Worm (Caenorhabditis elegans) whole organism, late embryonic: Measurements from ENCODE around the gene R05D3.9.

Experiments
- C08G9.2 ChIP-seq: sonication (generic microtip); optimal IDR thresholded peaks from 2 replicates; lab custom pipeline; 2016; ENCODE audit warnings: mild to moderate bottlenecking, missing genetic modification characterization, moderate library complexity, missing compliant biosample characterization
- F13H6.1 ChIP-seq: sonication (generic microtip); optimal IDR thresholded peaks from 2 replicates; lab custom pipeline; 2016; ENCODE audit warnings: missing genetic modification characterization, missing compliant biosample characterization
- K02D7.2 ChIP-seq: sonication (generic microtip); optimal IDR thresholded peaks from 2 replicates; lab custom pipeline; 2017; ENCODE audit warnings: mild to moderate bottlenecking, missing genetic modification characterization, missing compliant biosample characterization
- Y22D7AL.16 ChIP-seq: sonication (generic microtip); optimal IDR thresholded peaks from 2 replicates; lab custom pipeline; 2016; ENCODE audit warnings: missing genetic modification characterization, missing compliant biosample characterization
- ahr-1 ChIP-seq: sonication (generic microtip); optimal IDR thresholded peaks from 2 replicates; lab custom pipeline; 2016; ENCODE audit warnings: missing genetic modification characterization, missing compliant biosample characterization
- ceh-14 ChIP-seq: sonication (generic microtip); optimal IDR thresholded peaks from 2 replicates; lab custom pipeline; 2016; ENCODE audit warnings: missing genotype, missing genetic modification characterization, missing compliant biosample characterization
- ceh-18 ChIP-seq: sonication (generic microtip); optimal IDR thresholded peaks from 2 replicates; lab custom pipeline; 2016; ENCODE audit warnings: missing genetic modification characterization, missing compliant biosample characterization
- ceh-30 ChIP-seq: fragments of 150-350 bp; optimal IDR thresholded peaks from 2 replicates; lab custom pipeline; 2014; ENCODE audit warnings: missing biosample characterization, missing genetic modification characterization
- ceh-31 ChIP-seq: sonication (generic microtip); optimal IDR thresholded peaks from 2 replicates; lab custom pipeline; 2016; ENCODE audit warnings: missing genetic modification characterization, missing compliant biosample characterization
- ceh-45 ChIP-seq: fragments of 200-800 bp; sonication (Bioruptor generic); IDR thresholded peaks from 2 replicates; pipeline ENCODE4 v1.3.6; 2022; ENCODE audit warnings: missing genetic modification reagents, missing genetic modification characterization, missing compliant biosample characterization
- ceh-48 ChIP-seq: sonication (generic microtip); optimal IDR thresholded peaks from 2 replicates; lab custom pipeline; 2016; ENCODE audit warnings: missing genetic modification characterization, inconsistent platforms, missing compliant biosample characterization
- ceh-9 ChIP-seq: sonication (generic microtip); optimal IDR thresholded peaks from 2 replicates; lab custom pipeline; 2016; ENCODE audit warnings: mild to moderate bottlenecking, missing genetic modification characterization, inconsistent platforms, missing compliant biosample characterization
- che-1 ChIP-seq: sonication (generic microtip); optimal IDR thresholded peaks from 2 replicates; lab custom pipeline; 2016; ENCODE audit warnings: mild to moderate bottlenecking, missing genetic modification characterization, missing compliant biosample characterization
- elt-2 ChIP-seq: sonication (generic microtip); optimal IDR thresholded peaks from 2 replicates; lab custom pipeline; 2016; ENCODE audit warnings: missing genetic modification reagents, missing genetic modification characterization, missing compliant biosample characterization
- elt-4 ChIP-seq: sonication (generic microtip); optimal IDR thresholded peaks from 2 replicates; lab custom pipeline; 2016; ENCODE audit warnings: missing genetic modification characterization, missing compliant biosample characterization
- ets-4 ChIP-seq: sonication (generic microtip); optimal IDR thresholded peaks from 2 replicates; lab custom pipeline; 2016; ENCODE audit warnings: missing genetic modification characterization, missing compliant biosample characterization
- fax-1 ChIP-seq: sonication (generic microtip); optimal IDR thresholded peaks from 2 replicates; lab custom pipeline; 2016; ENCODE audit warnings: missing genotype, missing genetic modification characterization, missing compliant biosample characterization
- fkh-6 ChIP-seq: sonication (generic microtip); optimal IDR thresholded peaks from 2 replicates; lab custom pipeline; 2016; ENCODE audit warnings: missing genetic modification characterization, missing compliant biosample characterization
- hlh-13 ChIP-seq: fragments of 200-800 bp; sonication (Bioruptor generic); optimal IDR thresholded peaks from 2 replicates; lab custom pipeline; 2018; ENCODE audit warnings: mild to moderate bottlenecking, missing genetic modification characterization, missing compliant biosample characterization
- hlh-30 ChIP-seq: sonication (generic microtip); optimal IDR thresholded peaks from 2 replicates; lab custom pipeline; 2017; ENCODE audit warnings: antibody characterized with exemption, missing genetic modification characterization, missing compliant biosample characterization; ENCODE audit not compliant: insufficient read depth
- hlh-6 ChIP-seq: sonication (generic microtip); optimal IDR thresholded peaks from 2 replicates; lab custom pipeline; 2016; ENCODE audit warnings: missing genotype, missing genetic modification characterization, missing compliant biosample characterization
- hlh-8 ChIP-seq: sonication (generic microtip); optimal IDR thresholded peaks from 2 replicates; lab custom pipeline; 2016; ENCODE audit warnings: missing genotype, missing genetic modification characterization, missing compliant biosample characterization
- lin-11 ChIP-seq: fragments of 200-800 bp; sonication (Bioruptor generic); optimal IDR thresholded peaks from 2 replicates; lab custom pipeline; 2018; ENCODE audit warnings: mild to moderate bottlenecking, missing genetic modification characterization, missing compliant biosample characterization
- madf-2 ChIP-seq: sonication (generic microtip); optimal IDR thresholded peaks from 2 replicates; lab custom pipeline; 2017; ENCODE audit warnings: missing genetic modification characterization, missing compliant biosample characterization
- mec-3 ChIP-seq: sonication (generic microtip); optimal IDR thresholded peaks from 2 replicates; lab custom pipeline; 2016; ENCODE audit warnings: borderline replicate concordance, missing genetic modification characterization, missing compliant biosample characterization
- nfya-1 ChIP-seq: sonication (generic microtip); optimal IDR thresholded peaks from 2 replicates; lab custom pipeline; 2017; ENCODE audit warnings: missing genetic modification characterization, mild to moderate bottlenecking, missing compliant biosample characterization, antibody characterized with exemption, moderate library complexity
- nhr-11 ChIP-seq: fragments of 150-350 bp; optimal IDR thresholded peaks from 2 replicates; lab custom pipeline; 2014; ENCODE audit warnings: missing biosample characterization, missing genetic modification characterization
- npax-4 ChIP-seq: sonication (generic microtip); optimal IDR thresholded peaks from 2 replicates; lab custom pipeline; 2016; ENCODE audit warnings: missing genetic modification characterization, missing compliant biosample characterization
- pax-1 ChIP-seq: fragments of 150-350 bp; optimal IDR thresholded peaks from 2 replicates; lab custom pipeline; 2014; ENCODE audit warnings: missing biosample characterization, missing genetic modification characterization
- pha-2 ChIP-seq: sonication (generic microtip); optimal IDR thresholded peaks from 2 replicates; lab custom pipeline; 2017; ENCODE audit warnings: mild to moderate bottlenecking, missing genetic modification characterization, missing compliant biosample characterization
- pha-4 ChIP-seq: fragments of 150-350 bp; optimal IDR thresholded peaks from 2 replicates; lab custom pipeline; 2018; ENCODE audit warnings: missing biosample characterization, missing genetic modification reagents, missing genetic modification characterization
- rnt-1 ChIP-seq: sonication (generic microtip); optimal IDR thresholded peaks from 2 replicates; lab custom pipeline; 2016; ENCODE audit warnings: missing genetic modification characterization, missing compliant biosample characterization
- sdc-2 ChIP-seq: sonication (generic microtip); optimal IDR thresholded peaks from 2 replicates; lab custom pipeline; 2016; ENCODE audit warnings: missing genotype, missing genetic modification characterization, missing compliant biosample characterization
- tbx-2 ChIP-seq: sonication (generic microtip); optimal IDR thresholded peaks from 2 replicates; lab custom pipeline; 2016; ENCODE audit warnings: missing genetic modification characterization, missing compliant biosample characterization
- ttx-3 ChIP-seq: sonication (generic microtip); optimal IDR thresholded peaks from 2 replicates; lab custom pipeline; 2016; ENCODE audit warnings: missing genetic modification reagents, missing genetic modification characterization, missing compliant biosample characterization
- ztf-16 ChIP-seq: sonication (generic microtip); optimal IDR thresholded peaks from 2 replicates; lab custom pipeline; 2017; ENCODE audit warnings: missing genetic modification characterization, missing compliant biosample characterization

R05D3.9 gene

DNA sequence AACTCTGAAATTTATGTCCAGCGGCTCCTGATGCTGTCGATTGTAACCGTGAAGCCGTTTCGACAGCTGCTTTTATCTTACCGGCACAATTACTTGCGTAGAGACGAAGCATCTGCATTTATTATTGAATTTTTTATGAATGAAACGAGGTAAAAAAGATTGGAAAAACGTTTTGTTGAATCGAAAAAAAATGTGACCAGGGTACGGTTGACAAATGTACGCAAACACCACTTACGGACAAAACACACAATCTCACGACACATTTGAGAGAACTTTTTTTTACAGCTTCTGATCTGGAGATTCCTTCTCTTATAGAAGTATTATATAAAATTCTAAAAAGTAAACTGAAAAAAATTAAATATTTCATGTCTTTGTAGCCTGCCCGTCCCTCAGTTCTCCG, 36.7 kb downstream of the R05D3.9 start, which contains the start of the genes mrps-18A and ZC262.2:
Gene mrps-18A (minus strand): TSS at position 141 of the 400 bp plus-strand sequence.
Gene ZC262.2 (plus strand): TSS at position 284 of the 400 bp plus-strand sequence.
- TF ChIP-seq ceh-9 (tag; lab: Kevin White, UChicago) (no peak), hlh-30 (tag; lab: Kevin White, UChicago) (peak; percentile 62), ztf-16 (tag; lab: Kevin White, UChicago) (no peak), nfya-1 (tag; lab: Kevin White, UChicago) (peak; percentile 9), ceh-31 (tag; lab: Kevin White, UChicago) (no peak)

DNA sequence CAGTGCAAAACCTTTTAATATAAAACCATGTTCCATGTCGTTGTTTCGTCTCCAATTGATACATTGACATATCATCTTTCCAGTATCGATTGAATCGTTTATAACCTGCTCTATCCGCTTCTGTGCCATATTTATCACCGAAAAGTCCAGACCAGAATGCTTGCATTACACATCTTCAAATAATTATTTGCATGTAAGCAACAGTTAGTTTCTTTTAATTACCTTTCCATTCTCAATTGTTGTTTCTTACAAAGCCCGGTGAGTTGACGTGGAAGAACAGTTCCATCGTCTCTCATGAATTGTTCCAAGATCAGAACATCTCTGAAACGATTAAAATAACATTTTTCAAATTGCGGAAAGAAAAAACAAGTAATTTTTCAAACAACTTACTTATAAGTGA, 37.3 kb downstream of the R05D3.9 start, which contains the start of gene iglr-2:
Gene iglr-2 (minus strand): TSS at position 101 of the 400 bp plus-strand sequence.
- no peak for TF ChIP-seq ttx-3 (tag; lab: Kevin White, UChicago)
- no peak for TF ChIP-seq fkh-6 (tag; lab: Kevin White, UChicago)
- TF ChIP-seq ceh-14 (tag; lab: Kevin White, UChicago), result no peak
- no peak for TF ChIP-seq mec-3 (tag; lab: Kevin White, UChicago)
- no peak for TF ChIP-seq nfya-1 (tag; lab: Kevin White, UChicago)
- no peak for TF ChIP-seq ceh-45
- no peak for TF ChIP-seq elt-2 (tag; lab: Kevin White, UChicago)
- no peak for TF ChIP-seq pha-4
- no peak for TF ChIP-seq npax-4 (tag; lab: Kevin White, UChicago)

DNA sequence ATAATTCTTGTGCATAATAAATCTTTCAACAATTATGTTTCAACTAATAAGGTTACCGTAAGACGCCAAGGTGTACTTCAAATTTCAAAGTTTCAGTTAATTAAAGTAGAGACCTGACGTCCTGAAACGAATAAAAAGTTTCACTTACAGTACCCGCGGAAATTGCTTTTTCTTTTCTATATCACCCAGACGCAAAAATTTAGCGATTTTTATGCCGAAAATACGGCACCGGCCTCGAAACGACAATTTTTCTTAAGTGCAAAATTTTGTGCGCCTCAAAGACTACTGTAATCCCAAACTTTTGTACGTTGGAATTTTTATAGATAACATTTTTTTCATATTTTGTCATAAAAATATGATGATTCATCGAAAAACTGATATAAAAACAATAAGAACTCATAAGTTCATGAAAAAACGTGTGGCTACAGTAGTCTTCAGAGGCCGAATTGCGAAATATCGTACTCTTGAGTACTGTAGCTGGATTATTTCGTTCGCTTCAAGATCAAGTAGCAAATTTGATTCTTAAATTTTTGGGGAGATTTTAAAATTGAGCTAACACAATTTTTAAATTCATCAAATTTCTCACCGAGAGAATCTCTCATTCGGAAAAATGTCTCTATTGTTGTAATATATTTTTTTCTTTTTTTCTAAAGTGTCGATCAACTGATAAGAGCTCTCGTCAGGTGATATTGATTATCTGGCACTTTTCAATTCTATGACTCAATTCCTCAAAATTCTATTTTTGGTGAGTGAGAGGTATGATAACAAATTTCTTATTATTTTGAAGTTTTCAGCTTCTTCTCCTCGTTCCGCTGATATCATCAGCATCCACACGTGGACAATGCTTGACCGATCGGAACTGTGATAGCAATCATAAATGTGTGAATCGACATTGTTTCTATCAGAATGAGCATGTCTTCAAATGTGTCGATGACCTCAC, 42.7 kb downstream of the R05D3.9 start, which contains the start of gene ZC262.13:
Gene ZC262.13 (plus strand): TSS at position 641 of the 940 bp plus-strand sequence.
- TF ChIP-seq ceh-48 (no peak), ets-4 (no peak), hlh-13 (GFP tag; lab: Kevin White, UChicago) (no peak), elt-4 (tag; lab: Kevin White, UChicago) (no peak), hlh-8 (tag; lab: Kevin White, UChicago) (no peak), rnt-1 (no peak), che-1 (tag; lab: Kevin White, UChicago) (no peak), K02D7.2 (tag; lab: Kevin White, UChicago) (no peak), pha-2 (no peak), npax-4 (tag; lab: Kevin White, UChicago) (no peak), hlh-6 (tag; lab: Kevin White, UChicago) (no peak), ceh-18 (no peak), C08G9.2 (tag; lab: Kevin White, UChicago) (no peak), ceh-30 (tag; lab: Kevin White, UChicago) (no peak), Y22D7AL.16 (tag; lab: Kevin White, UChicago) (no peak), madf-2 (tag; lab: Kevin White, UChicago) (no peak), nfya-1 (tag; lab: Kevin White, UChicago) (no peak)

DNA sequence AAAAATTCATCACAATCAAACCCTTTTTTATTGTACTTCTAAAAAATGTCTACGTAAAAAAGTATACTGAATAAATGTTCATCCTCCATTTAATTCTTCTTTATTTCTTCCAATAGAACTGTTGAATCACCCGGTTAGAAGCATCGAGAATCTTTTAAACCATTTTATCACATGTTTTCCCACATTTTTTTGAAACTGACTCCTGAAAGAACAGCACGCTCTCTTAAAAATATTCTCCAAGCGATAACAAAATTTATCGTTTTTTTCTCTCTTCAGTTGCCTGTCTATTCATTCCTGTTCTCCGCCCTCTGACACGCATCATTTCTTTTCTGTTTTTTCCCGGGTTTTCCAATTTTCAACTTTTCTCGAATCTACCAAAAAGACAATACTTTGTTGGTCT, 44.1 kb downstream of the R05D3.9 start, which contains the start of gene F10E9.12:
Gene F10E9.12 (plus strand): TSS at position 131 of the 400 bp plus-strand sequence.
- TF ChIP-seq fax-1 (tag; lab: Kevin White, UChicago) (no peak), elt-4 (tag; lab: Kevin White, UChicago) (no peak), lin-11 (tag; lab: Kevin White, UChicago) (no peak), F13H6.1 (no peak), K02D7.2 (tag; lab: Kevin White, UChicago) (no peak), pax-1 (tag; lab: Kevin White, UChicago) (no peak), ahr-1 (tag; lab: Kevin White, UChicago) (no peak), tbx-2 (tag; lab: Kevin White, UChicago) (no peak), nhr-11 (tag; lab: Kevin White, UChicago) (no peak), Y22D7AL.16 (tag; lab: Kevin White, UChicago) (no peak), sdc-2 (tag; lab: Kevin White, UChicago) (no peak), madf-2 (tag; lab: Kevin White, UChicago) (no peak)
